Worm (Caenorhabditis elegans) whole organism, young adult: ENCODE data around the gene srd-27.
"Not testable (repeated sequence)": the region's sequence is repeated elsewhere in the genome, so short reads cannot be mapped to it uniquely, and the experiment has no call there.

Experiments used
- C06A6.2 ChIP-seq: fragments of 200-800 bp; sonication (Bioruptor generic); conservative IDR thresholded peaks from 2 replicates; pipeline ENCODE4 v1.3.6; 2022; ENCODE audit warnings: missing genetic modification characterization, missing compliant biosample characterization
- F10E7.11 ChIP-seq: sonication (generic microtip); optimal IDR thresholded peaks from 2 replicates; lab custom pipeline; 2017; ENCODE audit warnings: mild to moderate bottlenecking, missing genetic modification characterization, moderate library complexity, missing compliant biosample characterization
- F49E8.2 ChIP-seq: sonication (generic microtip); optimal IDR thresholded peaks from 3 replicates; lab custom pipeline; 2017; ENCODE audit warnings: missing genetic modification characterization, mild to moderate bottlenecking, missing compliant biosample characterization, antibody characterized with exemption, moderate library complexity; ENCODE audit not compliant: insufficient read depth
- F57A8.1 ChIP-seq: fragments of 200-800 bp; sonication (Bioruptor generic); optimal IDR thresholded peaks from 2 replicates; lab custom pipeline; 2018; ENCODE audit warnings: mild to moderate bottlenecking, missing genetic modification characterization, moderate library complexity, missing compliant biosample characterization
- Y53F4B.3 ChIP-seq: fragments of 200-800 bp; sonication (Bioruptor generic); IDR thresholded peaks from 2 replicates; pipeline ENCODE4 v1.3.6; 2022; ENCODE audit warnings: missing genetic modification reagents, missing genetic modification characterization, missing compliant biosample characterization
- Y67H2A.10 ChIP-seq: fragments of 200-800 bp; sonication (Bioruptor generic); conservative IDR thresholded peaks from 2 replicates; pipeline ENCODE4 v1.3.6; 2022; ENCODE audit warnings: missing genetic modification reagents, missing genetic modification characterization, missing compliant biosample characterization
- aptf-2 ChIP-seq: fragments of 200-800 bp; sonication (Bioruptor generic); conservative IDR thresholded peaks from 2 replicates; pipeline ENCODE4 v1.3.6; 2022; ENCODE audit warnings: missing genetic modification reagents, missing genetic modification characterization, missing compliant biosample characterization
- ceh-100 ChIP-seq: fragments of 200-800 bp; sonication (Bioruptor generic); IDR thresholded peaks from 2 replicates; pipeline ENCODE4 v1.3.6; 2022; ENCODE audit warnings: missing genetic modification reagents, missing genetic modification characterization, missing compliant biosample characterization
- ceh-79 ChIP-seq: sonication (generic microtip); optimal IDR thresholded peaks from 2 replicates; lab custom pipeline; 2017; ENCODE audit warnings: mild to moderate bottlenecking, missing genetic modification characterization, missing compliant biosample characterization
- ekl-4 ChIP-seq: fragments of 200-800 bp; sonication (Bioruptor generic); IDR thresholded peaks from 2 replicates; pipeline ENCODE4 v1.3.6; 2022; ENCODE audit warnings: missing genetic modification reagents, missing genetic modification characterization, missing compliant biosample characterization
- gei-17 ChIP-seq: fragments of 200-800 bp; sonication (Bioruptor generic); optimal IDR thresholded peaks from 2 replicates; lab custom pipeline; 2018; ENCODE audit warnings: mild to moderate bottlenecking, missing genetic modification characterization, missing compliant biosample characterization
- lag-1 ChIP-seq: fragments of 200-800 bp; sonication (Bioruptor generic); IDR thresholded peaks from 2 replicates; pipeline ENCODE4 v1.3.6; 2022; ENCODE audit warnings: missing genetic modification reagents, missing genetic modification characterization, missing compliant biosample characterization
- let-607 ChIP-seq, 2 experiments: fragments of 200-800 bp in 1 of 2; sonication (Bioruptor generic) in 1 of 2; sonication (generic microtip) in 1 of 2; optimal IDR thresholded peaks; 2 replicates each; lab custom pipeline; 2016 to 2018; ENCODE audit warnings: mild to moderate bottlenecking in 2 of 2, missing compliant biosample characterization in 2 of 2, missing genetic modification characterization in 2 of 2, moderate library complexity in 2 of 2, missing genotype in 1 of 2
- lin-35 ChIP-seq, 3 experiments: fragments of 150-350 bp in 2 of 3; sonication (generic microtip) in 1 of 3; optimal IDR thresholded peaks; 2 replicates each; lab custom pipeline; 2014 to 2018; ENCODE audit warnings: missing biosample characterization in 3 of 3, missing genetic modification characterization in 3 of 3, missing genetic modification reagents in 3 of 3
- lin-54 ChIP-seq: fragments of 200-800 bp; sonication (Bioruptor generic); optimal IDR thresholded peaks from 2 replicates; lab custom pipeline; 2018; ENCODE audit warnings: mild to moderate bottlenecking, missing genetic modification characterization, missing compliant biosample characterization
- lsy-27 ChIP-seq: sonication (generic microtip); optimal IDR thresholded peaks from 2 replicates; lab custom pipeline; 2017; ENCODE audit warnings: missing genetic modification characterization, mild to moderate bottlenecking, missing compliant biosample characterization, antibody characterized with exemption, missing genotype, borderline replicate concordance; ENCODE audit not compliant: insufficient read depth
- mcd-1 ChIP-seq: fragments of 200-800 bp; sonication (Bioruptor generic); IDR thresholded peaks from 2 replicates; pipeline ENCODE4 v1.3.6; 2022; ENCODE audit warnings: missing genetic modification reagents, missing genetic modification characterization, missing compliant biosample characterization
- mel-28 ChIP-seq: sonication (generic microtip); optimal IDR thresholded peaks from 2 replicates; lab custom pipeline; 2016; ENCODE audit warnings: borderline replicate concordance, mild to moderate bottlenecking, missing genetic modification characterization, missing compliant biosample characterization
- nhr-120 ChIP-seq: fragments of 200-800 bp; sonication (Bioruptor generic); IDR thresholded peaks from 2 replicates; pipeline ENCODE4 v1.3.6; 2022; ENCODE audit warnings: missing genetic modification characterization, missing compliant biosample characterization
- pbrm-1 ChIP-seq: fragments of 200-800 bp; sonication (Bioruptor generic); IDR thresholded peaks from 2 replicates; pipeline ENCODE4 v1.3.6; 2022; ENCODE audit warnings: missing genetic modification reagents, missing genetic modification characterization, missing compliant biosample characterization
- somi-1 ChIP-seq: fragments of 200-800 bp; sonication (Bioruptor generic); optimal IDR thresholded peaks from 2 replicates; lab custom pipeline; 2018; ENCODE audit warnings: mild to moderate bottlenecking, missing genetic modification characterization, missing compliant biosample characterization
- ztf-28 ChIP-seq: fragments of 200-800 bp; sonication (Bioruptor generic); IDR thresholded peaks from 2 replicates; pipeline ENCODE4 v1.3.6; 2022; ENCODE audit warnings: missing genetic modification reagents, missing genetic modification characterization, missing compliant biosample characterization

Gene srd-27

ce11 chrV:15833622-15834021, 30.4 kb downstream of the srd-27 start, which contains the start of gene srbc-54:
TSS of gene srbc-54 (minus strand) at chrV:15833722.
- TF ChIP-seq lin-54 (GFP tag; lab: Kevin White, UChicago) (no peak), Y67H2A.10 (GFP tag; lab: Robert Waterston, UW) (no peak), aptf-2 (no peak), let-607 (tag; optimal IDR thresholded peaks at IDR 0.05; lab: Kevin White, UChicago) (no peak), F57A8.1 (GFP tag; lab: Kevin White, UChicago) (no peak), Y53F4B.3 (GFP tag; lab: Robert Waterston, UW) (no peak), somi-1 (GFP tag; lab: Kevin White, UChicago) (no peak), F10E7.11 (tag; lab: Kevin White, UChicago) (no peak), mcd-1 (GFP tag; lab: Robert Waterston, UW) (no peak), F49E8.2 (tag; lab: Kevin White, UChicago) (no peak), pbrm-1 (GFP tag; lab: Robert Waterston, UW) (no peak), ceh-79 (tag; lab: Kevin White, UChicago) (no peak), ztf-28 (no peak), mel-28 (tag; lab: Kevin White, UChicago) (no peak), C06A6.2 (no peak), ekl-4 (GFP tag; lab: Robert Waterston, UW) (no peak), lin-35 (GFP tag; optimal IDR thresholded peaks at IDR 0.05; lab: Kevin White, UChicago) (no peak)

ce11 chrV:15841095-15841494, 37.9 kb downstream of the srd-27 start, which contains the start of gene srh-149:
TSS of gene srh-149 (minus strand) at chrV:15841195.
- TF ChIP-seq ceh-100 (no peak), nhr-120 (GFP tag; lab: Robert Waterston, UW) (no peak), gei-17 (GFP tag; lab: Kevin White, UChicago) (no peak)

DNA sequence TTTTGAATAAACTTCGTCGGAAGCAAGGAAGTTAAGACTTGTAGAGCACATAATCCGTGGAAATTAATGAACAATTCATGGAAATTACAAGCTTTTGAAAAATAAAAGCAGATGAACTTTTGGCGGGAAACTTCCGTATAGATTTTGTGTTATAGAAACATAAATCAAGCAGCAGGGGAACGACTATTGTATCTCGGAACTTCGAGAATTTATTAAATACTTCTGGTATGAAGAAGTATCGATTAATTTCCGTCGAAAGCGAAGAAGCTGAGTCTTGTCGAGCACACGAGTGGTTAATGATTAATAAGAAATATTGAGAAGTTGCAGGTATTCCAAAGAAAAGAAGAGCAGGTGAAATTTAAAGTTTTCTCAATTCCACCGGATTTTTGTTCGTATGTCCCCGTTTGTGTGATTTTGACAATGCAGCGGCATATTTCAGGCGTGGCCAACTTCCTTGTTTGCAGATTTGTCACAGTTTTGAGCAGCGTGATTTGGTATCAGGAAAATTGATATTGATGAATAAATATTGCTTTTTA, 47.2 kb downstream of the srd-27 start, which contains the start of gene srh-147:
Gene srh-147 (minus strand): TSS at position 51 of the 536 bp plus-strand sequence.
- TF ChIP-seq lsy-27; gei-17 (GFP tag; lab: Kevin White, UChicago); lag-1: not testable (repeated sequence)
